Worm (Caenorhabditis elegans): ENCODE measurements around the gene srh-270.

Gene srh-270

DNA sequence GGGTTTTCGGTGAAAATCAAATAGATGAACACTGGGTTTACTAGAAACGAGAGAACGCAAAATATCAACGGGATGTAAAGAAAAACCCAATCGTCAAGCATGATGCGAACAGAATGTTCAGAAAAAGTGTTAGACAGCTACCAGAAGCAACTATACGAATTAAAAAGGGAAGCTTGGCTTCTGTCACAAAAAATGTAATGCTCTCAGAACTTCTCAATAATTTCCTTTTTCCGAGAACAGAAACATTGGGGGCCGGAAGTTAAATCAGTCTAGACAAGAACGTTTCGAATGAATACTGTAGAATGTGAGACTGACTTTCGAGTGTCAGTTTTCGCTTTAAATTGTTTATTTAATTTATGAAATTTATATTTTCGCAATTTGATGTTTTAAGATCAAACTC, 1.7 kb downstream of the srh-270 start, which contains the start of gene srj-54:
srj-54 (minus strand) TSS at position 101 of the 400 bp plus-strand sequence.
- no peak for TF ChIP-seq set-16 (GFP tag; IDR thresholded peaks at IDR 0.05)
- TF ChIP-seq unc-62 (GFP tag; optimal IDR thresholded peaks at IDR 0.05 in 1 of 2) = peak in 1 of 2 experiments; percentile 74
- TF ChIP-seq unc-62 (tag; optimal IDR thresholded peaks at IDR 0.05) = no peak

DNA sequence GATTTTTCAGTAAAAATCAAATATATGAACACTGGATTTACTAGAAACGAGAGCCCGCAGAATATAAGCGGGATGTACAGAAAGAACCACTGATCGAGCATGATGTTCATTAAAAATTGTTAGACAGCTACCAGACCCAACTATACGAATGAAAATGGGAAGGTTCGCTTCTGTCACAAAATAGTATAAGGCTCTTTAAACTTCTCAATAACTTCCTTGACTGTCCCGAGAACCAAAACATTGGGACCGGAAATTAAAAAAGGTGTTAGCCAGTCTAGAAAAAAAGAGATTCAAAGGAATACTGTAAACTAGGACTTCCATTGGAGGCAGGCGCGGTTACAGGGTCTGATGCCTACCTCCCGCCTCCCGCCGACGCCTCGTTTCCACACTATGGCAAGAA, 3.6 kb downstream of the srh-270 start, which contains the start of gene srj-55:
srj-55 (minus strand) TSS at position 101 of the 400 bp plus-strand sequence.
- TF ChIP-seq R02D3.7 (tag; optimal IDR thresholded peaks at IDR 0.05) = no peak
- TF ChIP-seq duxl-1 (tag; optimal IDR thresholded peaks at IDR 0.05; ENCODE audit: poor library complexity) = no peak
- no peak for TF ChIP-seq pqm-1 (tag; optimal IDR thresholded peaks at IDR 0.05)
- no peak for TF ChIP-seq snpc-1.2 (GFP tag; IDR thresholded peaks at IDR 0.05)
- TF ChIP-seq hlh-30 (tag; optimal IDR thresholded peaks at IDR 0.05; ENCODE audit: insufficient read depth) = no peak
- no peak for TF ChIP-seq vab-7 (GFP tag; IDR thresholded peaks at IDR 0.05)
- no peak for TF ChIP-seq T26A8.4 (GFP tag; IDR thresholded peaks at IDR 0.05)
- TF ChIP-seq nhr-111 (GFP tag; optimal IDR thresholded peaks at IDR 0.05) = no peak
- TF ChIP-seq tag-97 (GFP tag; IDR thresholded peaks at IDR 0.05) = no peak
- TF ChIP-seq ctbp-1 (GFP tag; IDR thresholded peaks at IDR 0.05) = no peak
- TF ChIP-seq egl-27 (tag; optimal IDR thresholded peaks at IDR 0.05) = no peak
- TF ChIP-seq daf-16 (GFP tag; optimal IDR thresholded peaks at IDR 0.05) = no peak
- TF ChIP-seq daf-16 (tag; optimal IDR thresholded peaks at IDR 0.05) = no peak
- TF ChIP-seq Y105C5A.15 (GFP tag; IDR thresholded peaks at IDR 0.05) = no peak
- TF ChIP-seq daf-19 (GFP tag; conservative IDR thresholded peaks at IDR 0.05) = no peak
- no peak for TF ChIP-seq pha-4 (GFP tag; IDR thresholded peaks at IDR 0.05)
- TF ChIP-seq pha-4 (tag; optimal IDR thresholded peaks at IDR 0.05) = no peak
- TF ChIP-seq Y5F2A.4 (GFP tag; optimal IDR thresholded peaks at IDR 0.05) = no peak
- no peak for TF ChIP-seq mxl-3 (GFP tag; optimal IDR thresholded peaks at IDR 0.05)
- no peak for TF ChIP-seq nhr-42 (GFP tag; IDR thresholded peaks at IDR 0.05)
- TF ChIP-seq skn-1 (tag; optimal IDR thresholded peaks at IDR 0.05) = no peak

DNA sequence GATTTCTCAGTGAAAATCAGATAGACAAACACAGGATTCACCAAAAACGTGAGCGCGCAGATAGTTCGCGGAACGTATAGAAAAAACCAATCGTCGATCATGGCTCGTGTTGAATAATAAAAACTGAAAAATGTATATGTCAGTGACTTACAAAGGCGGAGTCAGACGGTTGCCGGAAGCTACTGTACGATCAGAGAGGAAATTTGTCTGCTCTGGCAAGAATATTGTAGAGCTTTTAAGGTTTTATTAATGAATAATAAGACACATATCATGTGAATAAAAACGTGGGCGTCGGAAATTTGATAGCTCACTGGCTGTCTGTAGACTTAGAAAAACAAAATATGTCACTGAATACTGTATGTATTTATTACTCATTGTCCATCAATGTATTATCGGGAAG, 5.9 kb downstream of the srh-270 start, which contains the start of gene srj-57:
srj-57 (minus strand) TSS at position 101 of the 400 bp plus-strand sequence.
- TF ChIP-seq snpc-4 (tag; optimal IDR thresholded peaks at IDR 0.05) (no peak), Y48G9A.11 (GFP tag; IDR thresholded peaks at IDR 0.05) (no peak), lsy-2 (tag; optimal IDR thresholded peaks at IDR 0.05) (no peak), R02D3.7 (tag; optimal IDR thresholded peaks at IDR 0.05) (no peak), ZK546.5 (tag; optimal IDR thresholded peaks at IDR 0.05) (no peak), vab-7 (GFP tag; IDR thresholded peaks at IDR 0.05) (no peak), ces-1 (GFP tag; optimal IDR thresholded peaks at IDR 0.05) (no peak), mxl-2 (GFP tag; conservative IDR thresholded peaks at IDR 0.05) (no peak)

DNA sequence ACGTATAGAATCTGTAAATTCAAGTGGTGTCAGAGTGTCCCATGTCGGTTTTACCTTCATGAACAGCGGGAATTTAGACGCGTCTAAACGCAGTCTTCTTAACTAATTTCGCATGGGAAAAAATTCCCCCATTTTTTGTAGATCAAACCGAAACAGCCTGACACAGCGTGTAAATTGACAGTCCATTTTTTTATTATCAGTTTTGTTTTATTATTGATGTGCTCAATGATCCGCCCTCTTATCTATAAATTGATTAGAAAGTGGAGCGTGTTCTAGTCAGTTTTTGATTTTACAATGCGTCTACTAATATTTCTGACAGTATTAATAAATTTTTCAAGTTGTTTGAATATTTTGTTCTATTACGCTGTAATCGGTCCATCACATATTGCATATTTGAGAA, 12.3 kb downstream of the srh-270 start, which contains the start of gene ugt-53:
ugt-53 (plus strand) TSS at position 273 of the 400 bp plus-strand sequence.
- TF ChIP-seq F44E2.7 (GFP tag; IDR thresholded peaks at IDR 0.05) (no peak), php-3 (GFP tag; IDR thresholded peaks at IDR 0.05) (peak; percentile 70), pqm-1 (tag; optimal IDR thresholded peaks at IDR 0.05) (peak; percentile 43), daf-16 (GFP tag; optimal IDR thresholded peaks at IDR 0.05) (no peak), daf-16 (tag; optimal IDR thresholded peaks at IDR 0.05) (peak; percentile 45), dmd-6 (GFP tag; IDR thresholded peaks at IDR 0.05) (peak; percentile 90), nhr-28 (tag; optimal IDR thresholded peaks at IDR 0.05) (peak; percentile 84)

DNA sequence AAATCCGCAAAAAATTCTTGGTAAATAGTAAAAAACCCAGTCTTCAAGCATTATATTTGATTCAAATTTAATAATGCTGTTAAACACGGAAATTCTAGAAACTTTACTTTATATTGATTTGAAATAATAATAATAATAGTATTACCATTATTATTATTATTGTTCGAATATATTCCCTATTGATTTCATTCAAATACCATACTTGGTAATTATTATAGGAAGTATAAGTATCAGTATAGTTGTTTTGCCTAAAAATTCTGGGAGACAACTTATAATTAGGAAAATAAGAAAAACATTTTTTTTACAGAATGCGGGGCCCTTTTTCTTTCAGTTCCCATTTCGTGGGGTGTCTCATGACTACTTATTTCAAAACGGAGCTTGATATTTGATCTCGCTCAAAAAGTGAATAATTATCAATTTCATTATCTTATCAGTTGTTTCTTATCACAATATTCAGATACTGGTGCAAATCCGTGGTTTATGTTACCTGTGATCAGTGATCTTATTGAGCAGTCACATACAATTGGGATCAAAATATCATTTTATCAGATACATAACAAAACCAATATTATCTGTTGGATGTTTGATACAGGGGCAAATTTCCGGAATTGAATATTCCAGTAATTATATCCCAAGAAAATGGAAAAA, 13.0 kb downstream of the srh-270 start, which contains the start of gene srj-49:
srj-49 (minus strand) TSS at position 51 of the 648 bp plus-strand sequence.
- TF ChIP-seq nhr-28 (tag; optimal IDR thresholded peaks at IDR 0.05) (peak; percentile 68), zip-11 (GFP tag; IDR thresholded peaks at IDR 0.05) (no peak), pqm-1 (tag; optimal IDR thresholded peaks at IDR 0.05) (peak; percentile 74), nhr-102 (tag; optimal IDR thresholded peaks at IDR 0.05) (no peak), daf-16 (GFP tag; optimal IDR thresholded peaks at IDR 0.05) (no peak), daf-16 (tag; optimal IDR thresholded peaks at IDR 0.05) (peak; percentile 56), lin-29 (GFP tag; IDR thresholded peaks at IDR 0.05) (no peak), dve-1 (tag; optimal IDR thresholded peaks at IDR 0.05; ENCODE audit: insufficient read depth) (no peak), duxl-1 (tag; optimal IDR thresholded peaks at IDR 0.05; ENCODE audit: poor library complexity) (no peak), dmd-6 (GFP tag; IDR thresholded peaks at IDR 0.05) (peak; percentile 91)
